Worm (Caenorhabditis elegans) whole organism, young adult: ENCODE data around the gene F28H6.4.

Experiments used
- hlh-26 ChIP-seq: fragments of 200-800 bp; sonication (Bioruptor generic); conservative IDR thresholded peaks from 2 replicates; pipeline ENCODE4 v1.3.6; 2022; ENCODE audit warnings: missing genetic modification reagents, missing genetic modification characterization, missing compliant biosample characterization
- madf-6 ChIP-seq: fragments of 200-800 bp; sonication (Bioruptor generic); IDR thresholded peaks from 2 replicates; pipeline ENCODE4 v1.3.6; 2022; ENCODE audit warnings: missing genetic modification reagents, missing genetic modification characterization, missing compliant biosample characterization
- mxl-1 ChIP-seq: sonication (generic microtip); optimal IDR thresholded peaks from 2 replicates; lab custom pipeline; 2016; ENCODE audit warnings: missing genetic modification characterization, missing compliant biosample characterization

ce11 chrX:14127291-14127922 lies at the start of gene F28H6.4:
- TF ChIP-seq hlh-26 (GFP tag; lab: Robert Waterston, UW) (no peak), mxl-1 (tag; lab: Kevin White, UChicago) (no peak), madf-6 (0 out of 2 replicates have a peak, but pooled peaks have one; percentile 26)
